Worm (Caenorhabditis elegans) whole organism, early embryonic: ENCODE measurements around the gene srh-79.

Experiments
- ceh-13 ChIP-seq: fragments of 200-800 bp; sonication (Bioruptor generic); optimal IDR thresholded peaks from 2 replicates; lab custom pipeline; 2018; ENCODE audit warnings: mild to moderate bottlenecking, missing genetic modification characterization, missing compliant biosample characterization
- ets-7 ChIP-seq: sonication (generic microtip); optimal IDR thresholded peaks from 2 replicates; lab custom pipeline; 2016; ENCODE audit warnings: missing genotype, missing genetic modification characterization, missing compliant biosample characterization

DNA sequence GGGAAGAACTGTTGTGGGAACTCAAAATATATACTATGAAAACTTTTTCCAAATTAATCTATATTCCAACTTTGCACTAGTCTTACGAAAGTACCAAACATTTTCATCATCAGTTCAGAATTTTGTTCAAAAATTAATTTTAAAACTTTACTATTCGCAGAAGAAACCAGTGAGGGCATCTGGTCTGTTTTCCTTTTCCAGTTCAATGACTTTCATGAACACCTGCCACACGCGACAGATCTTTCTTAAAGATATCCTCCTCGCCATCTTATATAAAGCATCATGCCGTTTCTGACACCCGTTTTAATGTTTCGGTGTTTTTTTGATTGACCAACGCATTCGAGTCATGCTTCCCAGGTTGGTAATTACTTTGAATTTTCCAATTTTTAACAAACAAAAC lies 35.4 kb downstream of the srh-79 start, which contains the start of gene C54F6.3:
- no peak for TF ChIP-seq ets-7 (tag; lab: Kevin White, UChicago)
- no peak for TF ChIP-seq ceh-13 (GFP tag; lab: Kevin White, UChicago)
